Worm (Caenorhabditis elegans): ENCODE data around the gene dop-2.
A peak's percentile ranks its signal among the peaks of the same experiment; 100 is the strongest.

The dop-2 gene

ce11 chrV:9608256-9608655, at the start of gene dop-2:
Gene dop-2 (plus strand): TSS chrV:9608556.
- no peak for TF ChIP-seq dao-5 (tag; optimal IDR thresholded peaks at IDR 0.05)
- TF ChIP-seq him-1 (tag; optimal IDR thresholded peaks at IDR 0.05): no peak
- no peak for TF ChIP-seq W03F9.2 (tag; optimal IDR thresholded peaks at IDR 0.05)

- TF ChIP-seq him-1 (tag; optimal IDR thresholded peaks at IDR 0.05) (peak; percentile 61), W03F9.2 (tag; optimal IDR thresholded peaks at IDR 0.05) (no peak), dao-5 (tag; optimal IDR thresholded peaks at IDR 0.05) (no peak)
Measured at ce11 chrV:9561624-9562179, 46.7 kb upstream of the dop-2 start, which contains the start of gene rgef-1. Gene rgef-1 (minus strand): TSS chrV:9561674.

ce11 chrV:9563585-9563984, 44.8 kb upstream of the dop-2 start:
- TF ChIP-seq dao-5 (tag; optimal IDR thresholded peaks at IDR 0.05) (no peak), him-1 (tag; optimal IDR thresholded peaks at IDR 0.05) (no peak), W03F9.2 (tag; optimal IDR thresholded peaks at IDR 0.05) (no peak)

- TF ChIP-seq him-1 (tag; optimal IDR thresholded peaks at IDR 0.05): no peak
Measured at ce11 chrV:9568707-9569106, 39.6 kb upstream of the dop-2 start, which contains the start of gene F25B3.4. Gene F25B3.4 (minus strand): TSS chrV:9568807.

- TF ChIP-seq him-1 (tag; optimal IDR thresholded peaks at IDR 0.05) (no peak), dao-5 (tag; optimal IDR thresholded peaks at IDR 0.05) (no peak), W03F9.2 (tag; optimal IDR thresholded peaks at IDR 0.05) (no peak)
Measured at ce11 chrV:9570197-9570596, 38.2 kb upstream of the dop-2 start, which contains the start of gene F25B3.5. Gene F25B3.5 (minus strand): TSS chrV:9570297.

- TF ChIP-seq W03F9.2 (tag; optimal IDR thresholded peaks at IDR 0.05) (no peak), dao-5 (tag; optimal IDR thresholded peaks at IDR 0.05) (no peak), him-1 (tag; optimal IDR thresholded peaks at IDR 0.05) (no peak)
Measured at ce11 chrV:9571056-9571455, 37.3 kb upstream of the dop-2 start.

- no peak for TF ChIP-seq him-1 (tag; optimal IDR thresholded peaks at IDR 0.05)
- TF ChIP-seq W03F9.2 (tag; optimal IDR thresholded peaks at IDR 0.05): no peak
- TF ChIP-seq dao-5 (tag; optimal IDR thresholded peaks at IDR 0.05): no peak
Measured at ce11 chrV:9571673-9572072, 36.7 kb upstream of the dop-2 start.

- no peak for TF ChIP-seq W03F9.2 (tag; optimal IDR thresholded peaks at IDR 0.05)
- TF ChIP-seq dao-5 (tag; optimal IDR thresholded peaks at IDR 0.05): no peak
- TF ChIP-seq him-1 (tag; optimal IDR thresholded peaks at IDR 0.05): no peak
Measured at ce11 chrV:9576991-9577390, 31.4 kb upstream of the dop-2 start, which contains the start of gene F25B3.2. Gene F25B3.2 (plus strand): TSS chrV:9577291.

ce11 chrV:9582594-9583322, 25.6 kb upstream of the dop-2 start, which contains the start of gene rtfo-1:
Gene rtfo-1 (minus strand): TSS chrV:9582644.
- TF ChIP-seq dao-5 (tag; optimal IDR thresholded peaks at IDR 0.05) (no peak), W03F9.2 (tag; optimal IDR thresholded peaks at IDR 0.05) (no peak), him-1 (tag; optimal IDR thresholded peaks at IDR 0.05) (no peak)

- TF ChIP-seq W03F9.2 (tag; optimal IDR thresholded peaks at IDR 0.05) (no peak), him-1 (tag; optimal IDR thresholded peaks at IDR 0.05) (no peak), dao-5 (tag; optimal IDR thresholded peaks at IDR 0.05) (no peak)
Measured at ce11 chrV:9583323-9583644, 25.1 kb upstream of the dop-2 start, which contains the start of gene K09G1.1. Gene K09G1.1 (plus strand): TSS chrV:9583545.

- no peak for TF ChIP-seq him-1 (tag; optimal IDR thresholded peaks at IDR 0.05)
- no peak for TF ChIP-seq dao-5 (tag; optimal IDR thresholded peaks at IDR 0.05)
- no peak for TF ChIP-seq W03F9.2 (tag; optimal IDR thresholded peaks at IDR 0.05)
Measured at ce11 chrV:9584263-9584662, 24.1 kb upstream of the dop-2 start.

ce11 chrV:9587619-9588018, 20.7 kb upstream of the dop-2 start:
- TF ChIP-seq W03F9.2 (tag; optimal IDR thresholded peaks at IDR 0.05): no peak
- no peak for TF ChIP-seq dao-5 (tag; optimal IDR thresholded peaks at IDR 0.05)
- no peak for TF ChIP-seq him-1 (tag; optimal IDR thresholded peaks at IDR 0.05)

- TF ChIP-seq him-1 (tag; optimal IDR thresholded peaks at IDR 0.05): no peak
- TF ChIP-seq W03F9.2 (tag; optimal IDR thresholded peaks at IDR 0.05): no peak
- no peak for TF ChIP-seq dao-5 (tag; optimal IDR thresholded peaks at IDR 0.05)
Measured at ce11 chrV:9588574-9588973, 19.8 kb upstream of the dop-2 start.

- TF ChIP-seq him-1 (tag; optimal IDR thresholded peaks at IDR 0.05) (no peak), W03F9.2 (tag; optimal IDR thresholded peaks at IDR 0.05) (no peak)
Measured at ce11 chrV:9590317-9590716, 18.0 kb upstream of the dop-2 start, which contains the start of gene K09G1.2. Gene K09G1.2 (plus strand): TSS chrV:9590617.

ce11 chrV:9609217-9609616, 861 bp downstream of the dop-2 start:
- TF ChIP-seq him-1 (tag; optimal IDR thresholded peaks at IDR 0.05) (no peak), W03F9.2 (tag; optimal IDR thresholded peaks at IDR 0.05) (no peak), dao-5 (tag; optimal IDR thresholded peaks at IDR 0.05) (no peak)
